Fruit fly (Drosophila melanogaster): ENCODE data around the gene CG17186.
A peak's percentile ranks its signal among the peaks of the same experiment; 100 is the strongest.

The CG17186 gene

DNA sequence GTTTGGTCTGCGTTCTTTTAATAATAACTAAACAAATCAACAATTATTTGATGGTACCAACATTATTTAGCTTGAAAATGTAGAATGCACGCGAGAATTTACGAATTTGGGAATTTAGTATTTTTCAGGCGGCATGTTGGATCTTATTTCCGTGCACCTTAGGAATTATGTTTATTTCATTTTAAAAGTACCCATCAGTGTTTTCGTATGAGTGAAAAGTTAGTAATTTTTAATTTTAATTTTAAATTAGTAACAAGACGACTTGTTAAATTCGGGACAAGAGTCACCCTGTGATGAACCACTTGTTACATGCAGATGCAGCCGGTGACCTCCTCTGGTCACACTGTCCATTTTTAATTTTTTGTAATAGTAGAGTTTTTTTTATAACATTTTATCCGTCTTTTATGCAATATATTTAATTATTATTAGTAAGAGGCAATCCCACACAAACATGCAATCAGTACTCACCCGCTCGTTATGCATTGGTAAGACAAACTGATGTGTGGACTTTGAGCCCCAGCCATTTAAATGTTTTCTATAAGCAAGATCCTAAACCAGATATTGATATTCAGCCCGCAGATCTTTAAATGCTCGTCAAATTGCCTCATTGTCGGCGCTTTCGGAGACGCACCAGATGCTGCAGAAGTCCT lies at the start of gene CG17186, which contains the start of gene Arc42:
Gene CG17186, minus strand, starts transcription at position 88 of the 650 bp plus-strand sequence.
Gene Arc42, plus strand, starts transcription at position 311 of the 650 bp plus-strand sequence.
- peak; percentile 38 for TF ChIP-seq row (GFP tag; IDR thresholded peaks at IDR 0.05)
- TF ChIP-seq kni (GFP tag; optimal IDR thresholded peaks at IDR 0.05) = no peak
- no peak for TF ChIP-seq mld (GFP tag; IDR thresholded peaks at IDR 0.05; ENCODE audit: partially characterized antibody)
- TF ChIP-seq pb (GFP tag; optimal IDR thresholded peaks at IDR 0.05) = no peak
- TF ChIP-seq CG15601 (tag; optimal IDR thresholded peaks at IDR 0.05) = peak; percentile 44
- TF ChIP-seq CG4854 (GFP tag; optimal IDR thresholded peaks at IDR 0.05) = no peak
- TF ChIP-seq sens-2 (GFP tag; IDR thresholded peaks at IDR 0.05) = no peak
- TF ChIP-seq Bgb (GFP tag; IDR thresholded peaks at IDR 0.05; ENCODE audit: partially characterized antibody) = no peak
- no peak for TF ChIP-seq fd64A (GFP tag; optimal IDR thresholded peaks at IDR 0.05)
- TF ChIP-seq CG31365 (tag; optimal IDR thresholded peaks at IDR 0.05) = no peak
- no peak for TF ChIP-seq ci (GFP tag; IDR thresholded peaks at IDR 0.05)
- no peak for TF ChIP-seq CG3065 (GFP tag; optimal IDR thresholded peaks at IDR 0.05)
- TF ChIP-seq wdn (GFP tag; IDR thresholded peaks at IDR 0.05) = no peak
- peak; percentile 67 for TF ChIP-seq CG12659 (GFP tag; optimal IDR thresholded peaks at IDR 0.05)
- peak; percentile 28 for TF ChIP-seq CG10654 (GFP tag; optimal IDR thresholded peaks at IDR 0.05)
- TF ChIP-seq caup (GFP tag; optimal IDR thresholded peaks at IDR 0.05; ENCODE audit: severe bottlenecking) = no peak
- TF ChIP-seq H15 (GFP tag; IDR thresholded peaks at IDR 0.05) = no peak
- no peak for TF ChIP-seq prd (optimal IDR thresholded peaks at IDR 0.05)
- TF ChIP-seq prd (GFP tag; IDR thresholded peaks at IDR 0.05) = no peak
- TF ChIP-seq CG8281 (tag; optimal IDR thresholded peaks at IDR 0.05) = no peak
- TF ChIP-seq CkIIα-i1 (GFP tag; IDR thresholded peaks at IDR 0.05) = no peak
- no peak for TF ChIP-seq ems (GFP tag; optimal IDR thresholded peaks at IDR 0.05)
- TF ChIP-seq br (optimal IDR thresholded peaks at IDR 0.05) = no peak
- TF ChIP-seq Med (GFP tag) = peak; percentile 84
- TF ChIP-seq CG10959 (GFP tag; IDR thresholded peaks at IDR 0.05) = no peak
- no peak for TF ChIP-seq GATAe (GFP tag; conservative IDR thresholded peaks at IDR 0.05)
- no peak for TF ChIP-seq amos (GFP tag; IDR thresholded peaks at IDR 0.05; ENCODE audit: partially characterized antibody)
- peak; percentile 55 for TF ChIP-seq CG8924 (tag; optimal IDR thresholded peaks at IDR 0.05)
- peak; percentile 12 for TF ChIP-seq Spps (tag; optimal IDR thresholded peaks at IDR 0.05)
- peak; percentile 23 for TF ChIP-seq zen (tag; optimal IDR thresholded peaks at IDR 0.05)
- TF ChIP-seq ro (GFP tag; IDR thresholded peaks at IDR 0.05) = no peak
- peak; percentile 3 for TF ChIP-seq Six4 (GFP tag; optimal IDR thresholded peaks at IDR 0.05)
- TF ChIP-seq bowl (GFP tag; IDR thresholded peaks at IDR 0.05) = no peak
- no peak for TF ChIP-seq Oaz (GFP tag; IDR thresholded peaks at IDR 0.05)
- TF ChIP-seq Dfd (GFP tag; optimal IDR thresholded peaks at IDR 0.05) = no peak
- TF ChIP-seq CG1603 (tag; optimal IDR thresholded peaks at IDR 0.05) = peak; percentile 12
- TF ChIP-seq chif (GFP tag; optimal IDR thresholded peaks at IDR 0.05) = no peak
- no peak for TF ChIP-seq lov (optimal IDR thresholded peaks at IDR 0.05)
- no peak for TF ChIP-seq lov (GFP tag; IDR thresholded peaks at IDR 0.05)
- TF ChIP-seq Mad (GFP tag; optimal IDR thresholded peaks at IDR 0.05) = no peak
- no peak for TF ChIP-seq btn (GFP tag; optimal IDR thresholded peaks at IDR 0.05)
- TF ChIP-seq CG10321 (GFP tag; IDR thresholded peaks at IDR 0.05) = no peak
- TF ChIP-seq cato (GFP tag; optimal IDR thresholded peaks at IDR 0.05; ENCODE audit: borderline replicate concordance) = peak; percentile 3
- no peak for TF ChIP-seq ab (GFP tag; optimal IDR thresholded peaks at IDR 0.05)
- TF ChIP-seq B-H2 (GFP tag; optimal IDR thresholded peaks at IDR 0.05) = peak; percentile 16
- no peak for TF ChIP-seq CG2875 (GFP tag; optimal IDR thresholded peaks at IDR 0.05)
- TF ChIP-seq Ptx1 (GFP tag; IDR thresholded peaks at IDR 0.05) = peak; percentile 21; the same call in 1 of the 2 replicates
- no peak for TF ChIP-seq Ets65A (GFP tag)
- TF ChIP-seq Gsc (GFP tag; IDR thresholded peaks at IDR 0.05) = no peak
- TF ChIP-seq CG2712 (tag; optimal IDR thresholded peaks at IDR 0.05) = peak; percentile 49
- no peak for TF ChIP-seq Dek (tag; optimal IDR thresholded peaks at IDR 0.05)
- TF ChIP-seq dimm (GFP tag; IDR thresholded peaks at IDR 0.05) = no peak

All from whole organism, embryonic.